Fruit fly (Drosophila melanogaster) whole organism, larva: ENCODE results near the gene CG31821.

Experiments used
- noc ChIP-seq: fragments of 200-800 bp; sonication (Bioruptor generic); optimal IDR thresholded peaks from 3 replicates; lab custom pipeline; 2019; ENCODE audit warnings: missing biosample characterization, mild to moderate bottlenecking, missing genetic modification characterization, moderate library complexity

The CG31821 gene

DNA sequence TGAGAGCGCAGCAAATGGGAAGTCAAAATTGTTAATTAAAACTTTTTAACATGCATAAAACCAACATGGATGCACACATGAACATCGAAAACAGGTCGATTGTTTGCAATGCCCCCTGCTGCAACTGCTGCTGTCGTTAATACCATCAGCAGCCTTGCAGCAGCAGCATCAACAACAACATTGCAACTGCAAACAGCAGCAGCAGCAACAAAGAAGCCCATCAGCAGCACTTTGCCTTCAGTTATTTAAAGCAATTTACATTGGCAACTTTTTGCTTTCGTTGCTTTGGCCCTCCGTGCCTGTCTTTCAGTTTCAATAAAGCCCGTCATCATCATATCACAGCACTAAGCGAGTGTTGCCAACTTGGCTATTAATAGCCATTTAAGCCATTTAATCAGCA lies 5.1 kb upstream of the CG31821 start:
- no peak for TF ChIP-seq noc

- TF ChIP-seq noc = no peak
Measured at dm6 chr2L:15903725-15904124, 1.5 kb upstream of the CG31821 start.

DNA sequence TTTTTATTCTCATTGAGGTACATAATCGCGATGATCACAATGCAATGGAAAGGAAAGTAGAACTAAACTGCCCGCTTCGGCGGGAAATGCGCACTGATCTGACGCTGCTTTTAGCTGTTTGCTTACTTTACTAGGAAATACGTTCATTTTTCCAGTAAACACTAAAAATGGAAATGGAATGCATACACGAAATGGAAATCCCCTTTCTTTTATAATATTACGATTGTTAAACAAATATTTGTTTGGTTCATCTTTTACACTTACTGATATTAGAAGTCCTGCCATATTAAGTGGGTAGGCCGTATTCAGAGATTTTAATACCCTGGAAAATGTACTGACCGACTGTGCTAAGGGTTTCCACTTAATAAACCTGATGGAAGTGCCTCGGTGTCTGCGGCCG lies 1.8 kb downstream of the CG31821 start, which contains the start of gene CG31823:
CG31823 (minus strand) TSS at position 101 of the 400 bp plus-strand sequence.
- no peak for TF ChIP-seq noc

DNA sequence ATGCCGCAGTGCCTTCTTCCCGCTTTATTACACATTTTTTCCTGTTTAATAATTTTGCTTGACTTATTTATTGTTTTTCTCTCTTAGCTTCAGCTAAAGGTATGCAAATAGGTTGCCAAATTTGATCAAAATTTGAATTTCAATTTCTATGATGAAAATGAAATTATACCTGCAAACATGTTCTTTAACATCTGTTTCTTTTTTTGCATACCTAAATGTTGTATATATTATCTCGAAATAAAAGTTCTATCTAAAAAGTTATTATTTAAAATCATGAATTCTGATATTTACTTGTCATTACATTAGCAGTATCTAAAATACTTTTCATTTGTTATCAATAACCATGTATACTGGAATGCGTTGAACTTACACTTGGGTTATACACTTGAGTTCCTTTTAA lies 7.1 kb downstream of the CG31821 start, which contains the start of gene CG31735:
CG31735 (plus strand) TSS at position 301 of the 400 bp plus-strand sequence.
- no peak for TF ChIP-seq noc

DNA sequence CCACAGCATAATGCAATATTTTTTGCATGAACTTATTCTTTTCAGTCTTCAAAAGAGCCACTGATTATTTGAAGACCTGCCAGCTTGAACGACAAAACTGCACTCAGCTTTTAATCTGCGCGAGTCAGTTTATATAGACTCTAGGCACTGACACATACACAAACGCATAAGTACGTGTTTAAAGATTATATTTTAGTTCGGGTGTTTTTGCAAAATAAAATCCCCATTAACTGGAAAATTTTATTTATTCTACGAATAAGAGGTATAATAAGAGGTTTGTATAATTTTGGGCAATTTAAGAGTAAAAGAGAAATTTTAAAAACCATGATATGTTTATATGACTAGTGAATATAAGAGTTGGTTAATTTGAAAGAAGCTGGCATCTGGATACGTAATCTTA lies 8.5 kb downstream of the CG31821 start, which contains the start of gene Tep1:
Tep1 (minus strand) TSS at position 101 of the 400 bp plus-strand sequence.
- no peak for TF ChIP-seq noc

DNA sequence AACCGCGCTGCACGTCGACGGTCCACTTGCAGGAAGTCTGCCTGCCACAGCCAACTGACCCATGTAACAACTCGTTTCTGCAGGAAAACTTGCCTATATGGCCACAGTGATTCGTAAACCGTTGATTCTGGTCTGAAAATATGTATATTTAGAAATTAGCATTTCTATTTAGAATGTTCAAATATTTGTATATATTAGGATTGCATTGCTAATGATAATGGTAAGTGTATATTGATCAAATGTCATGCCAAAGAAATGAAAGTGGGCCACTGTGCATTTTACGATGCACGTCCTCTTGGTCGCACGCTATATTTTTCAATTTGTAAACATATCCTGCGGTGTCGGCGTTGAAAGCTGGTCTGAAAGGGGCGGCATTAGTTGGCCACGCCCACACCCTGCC lies 16.0 kb downstream of the CG31821 start:
- TF ChIP-seq noc = no peak

DNA sequence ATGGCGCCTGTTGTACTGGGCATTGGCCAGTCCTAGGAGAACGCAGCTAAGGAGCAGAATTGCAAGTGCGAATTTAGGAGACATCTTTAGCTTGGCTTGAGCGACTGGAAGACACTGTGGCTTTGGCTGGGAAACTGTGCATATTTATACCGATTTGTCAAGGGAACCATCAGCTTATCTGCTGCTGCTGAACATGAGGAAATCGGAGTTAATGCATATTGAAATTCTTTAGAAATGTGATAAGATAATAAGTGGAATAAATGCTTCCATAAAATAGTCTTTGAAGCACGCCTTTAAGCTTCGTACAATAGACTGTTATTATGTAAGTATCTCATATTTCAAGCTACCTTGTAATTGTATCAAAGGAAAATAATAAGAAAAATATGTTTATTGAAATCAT lies 19.1 kb downstream of the CG31821 start, which contains the start of gene CG44475:
CG44475 (minus strand) TSS at position 101 of the 400 bp plus-strand sequence.
- no peak for TF ChIP-seq noc

- TF ChIP-seq noc = no peak
Measured at dm6 chr2L:15880056-15880455, 22.2 kb downstream of the CG31821 start, which contains the start of gene CG7653. Gene CG7653 (minus strand): TSS chr2L:15880156.

DNA sequence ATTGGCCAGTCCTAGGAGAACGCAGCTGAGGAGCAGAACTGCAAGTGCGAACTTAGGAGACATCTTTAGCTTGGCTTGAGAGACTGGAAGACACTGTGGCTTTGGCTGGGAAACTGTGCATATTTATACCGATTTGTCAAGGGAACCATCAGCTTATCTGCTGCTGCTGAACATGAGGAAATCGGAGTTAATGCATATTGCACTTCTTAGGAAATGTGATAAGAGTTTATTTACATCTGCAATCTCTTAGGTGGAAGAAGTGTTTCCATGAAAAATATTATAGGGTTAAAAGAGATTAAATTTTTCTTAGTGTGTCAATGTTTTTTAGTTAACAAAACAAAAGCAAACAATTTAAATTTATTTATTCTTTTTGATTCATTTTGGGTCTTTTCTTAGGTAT lies 36.8 kb downstream of the CG31821 start, which contains the start of gene CG42792:
CG42792 (minus strand) TSS at position 101 of the 400 bp plus-strand sequence.
- no peak for TF ChIP-seq noc

DNA sequence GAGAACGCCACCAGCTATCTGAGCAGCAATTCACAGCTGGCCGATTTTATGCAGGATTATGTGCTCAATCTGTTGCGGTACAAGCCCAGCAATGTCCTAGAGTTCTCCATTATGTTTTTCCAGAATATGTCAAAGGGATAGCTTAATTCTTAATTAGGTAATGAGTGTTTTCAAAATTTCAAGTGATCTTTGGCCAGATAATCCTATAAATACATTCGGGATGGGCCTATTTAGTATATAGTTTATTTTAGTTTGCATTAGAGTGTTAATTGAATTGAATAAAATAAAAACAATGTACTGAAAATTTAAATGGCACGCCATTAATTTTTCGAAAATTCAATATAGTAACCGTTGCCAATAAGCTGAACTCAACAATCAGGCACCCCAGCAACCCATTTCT lies 48.4 kb downstream of the CG31821 start, which contains the start of gene Tektin-A:
Tektin-A (plus strand) TSS at position 301 of the 400 bp plus-strand sequence.
- TF ChIP-seq noc = no peak

- TF ChIP-seq noc = no peak
Measured at dm6 chr2L:15852292-15852691, 49.9 kb downstream of the CG31821 start, which contains the start of gene CG13243. Gene CG13243 (plus strand): TSS chr2L:15852592.
